Worm (Caenorhabditis elegans): ENCODE results near the gene usp-4.

Gene usp-4

ce11 chrIV:6757011-6757410, at the start of gene usp-4:
TSS of gene usp-4 (plus strand) at chrIV:6757311.
- TF ChIP-seq med-1 (GFP tag; optimal IDR thresholded peaks at IDR 0.05; ENCODE audit: insufficient read depth) (no peak), ref-1 (GFP tag; conservative IDR thresholded peaks at IDR 0.05) (no peak), klf-2 (GFP tag; conservative IDR thresholded peaks at IDR 0.05) (no peak), cog-1 (tag; optimal IDR thresholded peaks at IDR 0.05) (no peak), flt-1 (GFP tag; IDR thresholded peaks at IDR 0.05) (no peak), ztf-23 (GFP tag; IDR thresholded peaks at IDR 0.05) (no peak), T22C8.4 (GFP tag; IDR thresholded peaks at IDR 0.05) (no peak), ztf-29 (GFP tag; IDR thresholded peaks at IDR 0.05) (no peak), tab-1 (GFP tag; IDR thresholded peaks at IDR 0.05) (no peak)

ce11 chrIV:6740190-6740589, 16.9 kb upstream of the usp-4 start, which contains the start of gene Y73B6A.3:
TSS of gene Y73B6A.3 (minus strand) at chrIV:6740290.
- no peak for TF ChIP-seq T22C8.4 (GFP tag; IDR thresholded peaks at IDR 0.05)
- no peak for TF ChIP-seq med-1 (GFP tag; optimal IDR thresholded peaks at IDR 0.05; ENCODE audit: insufficient read depth)
- TF ChIP-seq cog-1 (tag; optimal IDR thresholded peaks at IDR 0.05): no peak
- TF ChIP-seq flt-1 (GFP tag; IDR thresholded peaks at IDR 0.05): no peak
- no peak for TF ChIP-seq ztf-29 (GFP tag; IDR thresholded peaks at IDR 0.05)
- no peak for TF ChIP-seq ztf-23 (GFP tag; IDR thresholded peaks at IDR 0.05)
- TF ChIP-seq ref-1 (GFP tag; conservative IDR thresholded peaks at IDR 0.05): no peak
- TF ChIP-seq tab-1 (GFP tag; IDR thresholded peaks at IDR 0.05): no peak
- no peak for TF ChIP-seq klf-2 (GFP tag; conservative IDR thresholded peaks at IDR 0.05)

- TF ChIP-seq tab-1 (GFP tag; IDR thresholded peaks at IDR 0.05) (no peak), klf-2 (GFP tag; conservative IDR thresholded peaks at IDR 0.05) (no peak), flt-1 (GFP tag; IDR thresholded peaks at IDR 0.05) (no peak)
Observed at ce11 chrIV:6742159-6742558, 15.0 kb upstream of the usp-4 start, which contains the start of gene smg-7. TSS of gene smg-7 (minus strand) at chrIV:6742443.

DNA sequence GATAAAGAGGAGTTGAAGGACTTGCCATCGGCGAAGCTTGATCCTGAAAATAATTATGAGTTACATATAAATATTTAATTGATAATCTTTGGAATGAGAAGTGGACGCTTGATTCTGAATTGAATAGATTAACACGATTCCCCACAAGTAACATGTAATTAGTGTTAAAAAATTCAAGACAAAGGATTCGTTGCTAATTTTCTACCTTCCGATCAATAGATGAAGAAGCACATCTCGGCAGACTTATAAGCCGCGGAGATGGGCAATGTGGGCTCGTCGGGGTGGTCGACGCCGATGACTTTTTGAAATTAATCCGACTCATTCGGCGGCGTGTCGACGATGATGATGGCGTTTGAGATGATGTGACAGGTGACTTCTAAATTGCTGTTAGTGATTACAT, 10.0 kb upstream of the usp-4 start:
- TF ChIP-seq cog-1 (tag; optimal IDR thresholded peaks at IDR 0.05): no peak
- no peak for TF ChIP-seq ref-1 (GFP tag; conservative IDR thresholded peaks at IDR 0.05)
- TF ChIP-seq ztf-23 (GFP tag; IDR thresholded peaks at IDR 0.05): no peak

- TF ChIP-seq flt-1 (GFP tag; IDR thresholded peaks at IDR 0.05) (0 out of 2 replicates have a peak, but pooled peaks have one; percentile 13), cog-1 (tag; optimal IDR thresholded peaks at IDR 0.05) (peak; percentile 13), med-1 (GFP tag; optimal IDR thresholded peaks at IDR 0.05; ENCODE audit: insufficient read depth) (no peak), ztf-23 (GFP tag; IDR thresholded peaks at IDR 0.05) (no peak), ref-1 (GFP tag; conservative IDR thresholded peaks at IDR 0.05) (no peak), T22C8.4 (GFP tag; IDR thresholded peaks at IDR 0.05) (no peak)
Observed at ce11 chrIV:6747652-6748051, 9.5 kb upstream of the usp-4 start.

DNA sequence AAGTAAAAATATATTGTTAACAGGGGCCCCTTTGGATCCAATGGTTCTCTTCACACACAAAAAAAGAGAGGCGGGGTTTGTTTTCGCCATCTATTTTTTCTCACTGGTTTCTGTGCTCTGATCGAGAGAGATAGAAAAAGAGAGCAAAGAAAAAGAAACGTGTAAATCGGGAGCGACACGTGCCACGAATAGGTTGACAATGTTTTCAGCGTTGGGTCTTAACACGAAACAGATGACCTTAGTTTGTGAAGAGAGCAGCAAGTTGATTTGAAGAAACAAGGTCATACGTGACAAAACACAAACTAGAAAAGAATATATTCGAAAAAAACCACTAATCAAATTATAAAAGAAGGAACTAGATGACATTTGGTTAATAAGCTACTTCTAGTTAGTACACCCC, 8.6 kb upstream of the usp-4 start, which contains the start of gene lin-45:
Gene lin-45 (minus strand): TSS at position 82 of the 400 bp plus-strand sequence.
- TF ChIP-seq ztf-29 (GFP tag; IDR thresholded peaks at IDR 0.05) (no peak), flt-1 (GFP tag; IDR thresholded peaks at IDR 0.05) (no peak), tab-1 (GFP tag; IDR thresholded peaks at IDR 0.05) (no peak), T22C8.4 (GFP tag; IDR thresholded peaks at IDR 0.05) (no peak)

DNA sequence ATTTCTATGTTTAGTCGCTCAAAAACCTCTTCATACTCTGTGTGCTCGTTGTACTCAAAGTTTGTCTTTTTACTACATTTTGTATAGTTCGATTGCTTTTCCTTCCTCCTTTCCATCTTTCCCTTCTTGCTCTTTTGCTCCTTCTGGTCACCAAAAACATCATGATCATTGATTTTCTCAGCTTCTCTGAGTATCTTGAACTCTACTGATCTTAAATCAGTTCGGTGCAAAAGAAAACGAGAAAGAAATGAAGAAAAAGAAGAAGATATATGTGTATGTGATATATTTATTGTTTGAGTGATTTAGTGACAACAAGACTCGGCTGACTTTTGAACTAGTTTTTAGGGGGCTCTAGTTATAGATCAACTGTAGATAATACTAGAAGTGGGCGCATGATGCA, 7.0 kb upstream of the usp-4 start:
- no peak for TF ChIP-seq T22C8.4 (GFP tag; IDR thresholded peaks at IDR 0.05)

DNA sequence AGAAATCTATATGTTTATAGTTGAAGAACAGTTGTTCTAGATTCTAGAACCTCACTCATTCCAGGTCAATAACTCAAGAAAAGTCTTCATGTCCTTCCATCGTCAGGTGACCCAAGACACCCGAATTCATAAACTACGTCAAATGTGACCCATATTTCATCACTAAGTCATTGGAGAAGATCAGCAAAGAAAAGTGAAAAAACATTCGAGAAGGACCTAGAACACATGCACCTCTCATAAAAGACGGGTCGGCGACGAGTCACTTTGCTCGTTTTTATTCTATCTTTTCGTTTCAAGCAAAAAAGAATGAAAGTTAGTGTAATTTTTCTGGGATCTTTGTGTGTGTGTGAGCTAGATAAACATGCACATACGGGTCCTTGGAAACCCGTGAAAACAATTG, 5.9 kb upstream of the usp-4 start:
- TF ChIP-seq flt-1 (GFP tag; IDR thresholded peaks at IDR 0.05) (no peak), ztf-29 (GFP tag; IDR thresholded peaks at IDR 0.05) (no peak), cog-1 (tag; optimal IDR thresholded peaks at IDR 0.05) (no peak), tab-1 (GFP tag; IDR thresholded peaks at IDR 0.05) (no peak), ref-1 (GFP tag; conservative IDR thresholded peaks at IDR 0.05) (no peak)

DNA sequence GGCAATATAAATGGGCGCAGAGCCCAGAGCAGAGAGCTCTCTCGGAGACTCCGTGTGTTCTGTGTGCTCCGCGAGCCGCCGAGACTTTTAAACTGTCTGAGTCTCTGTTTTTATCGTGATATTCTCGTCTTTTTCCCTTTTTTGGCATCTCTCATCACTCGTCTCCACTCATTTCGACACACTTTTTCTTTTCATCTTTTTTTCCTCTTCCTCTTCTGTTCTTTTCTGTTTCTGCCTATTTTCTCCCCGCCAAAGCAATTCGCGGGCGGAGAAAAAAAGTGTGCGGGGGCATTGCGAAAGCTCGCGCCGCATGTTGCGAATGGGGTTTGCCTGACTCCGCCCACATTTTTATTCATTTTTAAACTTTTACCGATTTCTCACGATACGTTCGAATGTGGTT, 737 bp upstream of the usp-4 start:
- peak; percentile 81 for TF ChIP-seq cog-1 (tag; optimal IDR thresholded peaks at IDR 0.05)
- peak; percentile 79 for TF ChIP-seq med-1 (GFP tag; optimal IDR thresholded peaks at IDR 0.05; ENCODE audit: insufficient read depth)
- TF ChIP-seq ref-1 (GFP tag; conservative IDR thresholded peaks at IDR 0.05): peak; percentile 58
- TF ChIP-seq ztf-23 (GFP tag; IDR thresholded peaks at IDR 0.05): peak; percentile 93
- peak; percentile 89 for TF ChIP-seq ztf-29 (GFP tag; IDR thresholded peaks at IDR 0.05)
- peak; percentile 92 for TF ChIP-seq flt-1 (GFP tag; IDR thresholded peaks at IDR 0.05)
- TF ChIP-seq klf-2 (GFP tag; conservative IDR thresholded peaks at IDR 0.05): peak; percentile 75; the same call in 1 of the 2 replicates
- TF ChIP-seq tab-1 (GFP tag; IDR thresholded peaks at IDR 0.05): no peak; the same call in 1 of the 2 replicates
- TF ChIP-seq T22C8.4 (GFP tag; IDR thresholded peaks at IDR 0.05): peak; percentile 68

ce11 chrIV:6757614-6758013, 503 bp downstream of the usp-4 start:
- TF ChIP-seq ztf-23 (GFP tag; IDR thresholded peaks at IDR 0.05): no peak
- no peak for TF ChIP-seq ref-1 (GFP tag; conservative IDR thresholded peaks at IDR 0.05)
- no peak for TF ChIP-seq cog-1 (tag; optimal IDR thresholded peaks at IDR 0.05)
- TF ChIP-seq flt-1 (GFP tag; IDR thresholded peaks at IDR 0.05): no peak
- TF ChIP-seq tab-1 (GFP tag; IDR thresholded peaks at IDR 0.05): no peak
- TF ChIP-seq med-1 (GFP tag; optimal IDR thresholded peaks at IDR 0.05; ENCODE audit: insufficient read depth): no peak
- TF ChIP-seq klf-2 (GFP tag; conservative IDR thresholded peaks at IDR 0.05): no peak
- TF ChIP-seq ztf-29 (GFP tag; IDR thresholded peaks at IDR 0.05): no peak
- TF ChIP-seq T22C8.4 (GFP tag; IDR thresholded peaks at IDR 0.05): no peak

DNA sequence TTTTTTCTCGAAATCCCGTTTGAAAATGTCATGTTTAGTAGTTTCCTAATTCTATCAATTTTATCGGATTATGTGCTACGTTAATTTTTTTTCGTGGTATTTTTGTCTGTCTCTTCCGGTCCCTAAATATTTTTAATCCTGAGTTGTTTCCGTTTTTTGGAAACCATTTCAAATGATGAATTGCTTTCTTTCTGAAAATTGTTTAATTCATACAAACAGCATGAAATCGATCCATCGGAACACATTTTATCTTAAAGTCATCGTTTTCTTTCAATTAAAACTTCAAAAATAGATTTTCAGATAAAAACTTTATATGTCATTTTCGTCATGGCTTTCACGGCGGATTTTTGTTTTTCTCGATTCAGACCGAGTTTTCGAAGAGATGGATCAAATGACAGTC, 5.3 kb downstream of the usp-4 start, which contains the start of gene spd-3:
Gene spd-3 (plus strand): TSS at position 301 of the 400 bp plus-strand sequence.
- TF ChIP-seq med-1 (GFP tag; optimal IDR thresholded peaks at IDR 0.05; ENCODE audit: insufficient read depth) (no peak), ztf-23 (GFP tag; IDR thresholded peaks at IDR 0.05) (no peak), ref-1 (GFP tag; conservative IDR thresholded peaks at IDR 0.05) (no peak), klf-2 (GFP tag; conservative IDR thresholded peaks at IDR 0.05) (no peak), tab-1 (GFP tag; IDR thresholded peaks at IDR 0.05) (no peak), flt-1 (GFP tag; IDR thresholded peaks at IDR 0.05) (no peak), ztf-29 (GFP tag; IDR thresholded peaks at IDR 0.05) (no peak), cog-1 (tag; optimal IDR thresholded peaks at IDR 0.05) (no peak), T22C8.4 (GFP tag; IDR thresholded peaks at IDR 0.05) (no peak)
